Worm (Caenorhabditis elegans): ENCODE measurements around the gene comt-2.

DNA sequence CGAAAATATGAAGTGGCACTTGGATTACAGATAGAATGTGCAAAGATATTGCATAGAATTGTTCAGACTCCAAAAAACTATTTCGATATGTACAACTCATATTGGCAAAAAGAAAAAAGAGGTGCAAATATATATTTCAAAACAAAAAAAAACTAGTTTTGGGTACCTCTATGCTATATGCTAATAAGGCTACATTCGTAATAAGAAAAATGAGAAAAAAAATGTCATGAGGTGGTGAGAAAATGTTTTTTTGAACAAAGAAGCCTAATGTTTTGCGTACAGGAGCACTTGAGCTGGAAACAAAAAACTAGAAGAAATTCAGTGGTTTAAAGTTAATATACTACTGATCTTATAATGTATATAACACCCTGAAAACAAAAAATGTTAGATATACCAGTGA is 33.4 kb downstream of the comt-2 start, which contains the start of gene srh-142:
- no peak for TF ChIP-seq elt-3 (tag; optimal IDR thresholded peaks at IDR 0.05)
- TF ChIP-seq nhr-76 (tag; optimal IDR thresholded peaks at IDR 0.05): no peak

All from whole organism, mixed stage, embryonic.